3 worm cellular contexts compared by ENCODE assay signal in the genomic region with DNA sequence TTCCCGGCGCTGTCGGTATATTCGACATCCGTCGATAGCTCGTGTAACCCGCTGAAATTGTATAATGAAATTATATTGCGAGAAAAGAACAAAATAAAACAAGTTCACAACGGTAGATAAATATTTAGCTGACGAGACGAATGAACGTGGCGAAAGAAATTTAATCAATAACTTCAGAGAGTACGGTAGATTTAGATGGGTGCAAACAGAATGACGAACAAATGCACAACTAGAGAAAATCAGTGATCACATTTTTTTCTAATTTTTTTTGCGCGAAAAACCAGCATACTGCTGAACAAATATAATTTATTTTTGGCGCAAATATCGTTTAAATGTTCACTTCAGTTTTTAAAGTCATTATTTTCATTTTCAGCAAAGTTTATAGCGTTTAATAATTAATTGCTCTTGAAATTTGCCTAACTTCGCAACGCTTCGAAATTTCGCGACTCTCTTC.
TF ChIP-seq lines count a peak whose summit lies in the region.

A gene (minus strand): TSS at position 51 of the 454 bp plus-strand sequence.

TF ChIP-seq in whole organism, L2 larva, 48 proteins besides CTCF, POLR2A, EP300 and RAD21:
- TF ChIP-seq lin-13 (GFP tag; optimal IDR thresholded peaks at IDR 0.05; lab: Kevin White, UChicago) (no peak), ztf-1 (GFP tag; conservative IDR thresholded peaks at IDR 0.05; lab: Robert Waterston, UW) (no peak), sem-4 (tag; optimal IDR thresholded peaks at IDR 0.05; lab: Kevin White, UChicago) (no peak), nhr-77 (tag; optimal IDR thresholded peaks at IDR 0.05; lab: Kevin White, UChicago) (no peak), ceh-16 (tag; optimal IDR thresholded peaks at IDR 0.05; lab: Kevin White, UChicago) (no peak), nhr-6 (tag; optimal IDR thresholded peaks at IDR 0.05; lab: Kevin White, UChicago) (no peak), alr-1 (tag; optimal IDR thresholded peaks at IDR 0.05; lab: Kevin White, UChicago) (no peak), C34F6.9 (tag; optimal IDR thresholded peaks at IDR 0.05; lab: Kevin White, UChicago) (peak; percentile 0)
TF ChIP-seq in whole organism, L2 larva: peak in this region for 1.

TF ChIP-seq in whole organism, L4 larva, 104 proteins besides CTCF, POLR2A, EP300 and RAD21:
- no peak for TF ChIP-seq ztf-7 (tag; optimal IDR thresholded peaks at IDR 0.05; lab: Kevin White, UChicago)
- TF ChIP-seq unc-130 (GFP tag; optimal IDR thresholded peaks at IDR 0.05; lab: Kevin White, UChicago) = peak; percentile 1
- no peak for TF ChIP-seq daf-19 (GFP tag; conservative IDR thresholded peaks at IDR 0.05; lab: Robert Waterston, UW)
- no peak for TF ChIP-seq jun-1 (tag; optimal IDR thresholded peaks at IDR 0.05; lab: Kevin White, UChicago)

TF ChIP-seq in whole organism, young adult, 124 proteins besides CTCF, POLR2A, EP300 and RAD21:
- TF ChIP-seq madf-8 (GFP tag; conservative IDR thresholded peaks at IDR 0.05; lab: Robert Waterston, UW) (peak; percentile 55; the same call in 1 of the 2 replicates), D2030.7 (GFP tag; IDR thresholded peaks at IDR 0.05; lab: Robert Waterston, UW) (peak; percentile 12; the same call in 1 of the 2 replicates), madf-6 (GFP tag; IDR thresholded peaks at IDR 0.05; lab: Robert Waterston, UW) (peak; percentile 86), let-526 (GFP tag; IDR thresholded peaks at IDR 0.05; lab: Robert Waterston, UW) (no peak), xnd-1 (tag; optimal IDR thresholded peaks at IDR 0.05; lab: Kevin White, UChicago) (peak; percentile 29), mxl-1 (tag; optimal IDR thresholded peaks at IDR 0.05; lab: Kevin White, UChicago) (no peak), lin-35 (GFP tag; optimal IDR thresholded peaks at IDR 0.05; lab: Kevin White, UChicago) (no peak), F33H1.4 (GFP tag; IDR thresholded peaks at IDR 0.05; lab: Robert Waterston, UW) (peak; percentile 49), ceh-91 (GFP tag; IDR thresholded peaks at IDR 0.05; lab: Robert Waterston, UW) (peak; percentile 58), attf-6 (GFP tag; IDR thresholded peaks at IDR 0.05; lab: Robert Waterston, UW) (0 out of 2 replicates have a peak, but pooled peaks have one; percentile 25), dpl-1 (GFP tag; optimal IDR thresholded peaks at IDR 0.05; lab: Kevin White, UChicago) (peak; percentile 30), F57C9.4 (tag; optimal IDR thresholded peaks at IDR 0.05; lab: Kevin White, UChicago) (no peak), dox-1 (GFP tag; IDR thresholded peaks at IDR 0.05; lab: Robert Waterston, UW) (peak; percentile 24; the same call in 1 of the 2 replicates), lsl-1 (GFP tag; optimal IDR thresholded peaks at IDR 0.05; lab: Kevin White, UChicago) (peak; percentile 83), efl-1 (GFP tag; optimal IDR thresholded peaks at IDR 0.05; lab: Kevin White, UChicago) (peak; percentile 82), Y95B8A.8 (GFP tag; IDR thresholded peaks at IDR 0.05; lab: Robert Waterston, UW) (0 out of 2 replicates have a peak, but pooled peaks have one; percentile 22)
